Fruit fly (Drosophila melanogaster): ENCODE measurements around the gene CG13984.

Gene CG13984

DNA sequence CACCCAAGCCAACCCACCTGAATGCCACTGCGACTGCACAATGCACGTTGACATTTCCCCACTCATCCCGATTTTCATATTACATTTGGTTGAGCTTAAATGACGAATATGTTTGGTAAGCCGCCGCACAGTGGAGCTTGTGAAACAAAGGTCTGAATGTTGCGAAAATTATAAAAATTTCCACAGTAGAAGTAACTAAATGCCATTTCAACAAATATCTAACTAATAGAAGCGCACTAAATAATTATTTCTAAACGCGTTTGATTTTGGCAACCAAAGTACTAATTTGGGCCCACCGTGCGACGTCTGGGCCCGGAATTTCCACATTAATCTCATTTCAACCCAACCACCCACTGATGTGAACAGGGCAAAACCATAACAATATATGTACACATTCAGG is 1.7 kb upstream of the CG13984 start (continued):
- TF ChIP-seq CG10669 (GFP tag; optimal IDR thresholded peaks at IDR 0.05) (peak; percentile 42), CG7368 (GFP tag; optimal IDR thresholded peaks at IDR 0.05) (peak; percentile 6), Lpt (GFP tag; optimal IDR thresholded peaks at IDR 0.05) (no peak), CG16779 (tag; optimal IDR thresholded peaks at IDR 0.05) (no peak), Eip93F (GFP tag; optimal IDR thresholded peaks at IDR 0.05) (no peak), CG9139 (GFP tag; optimal IDR thresholded peaks at IDR 0.05) (no peak), CG6163 (GFP tag; IDR thresholded peaks at IDR 0.05) (peak; percentile 62), Sox102F (GFP tag; optimal IDR thresholded peaks at IDR 0.05) (peak; percentile 54), svp (GFP tag) (peak; percentile 71), vri (GFP tag; optimal IDR thresholded peaks at IDR 0.05) (peak; percentile 37), spab (GFP tag; optimal IDR thresholded peaks at IDR 0.05) (peak; percentile 9), Ets96B (tag; optimal IDR thresholded peaks at IDR 0.05) (peak; percentile 57), fd85E (GFP tag; optimal IDR thresholded peaks at IDR 0.05) (no peak), Blimp-1 (GFP tag; optimal IDR thresholded peaks at IDR 0.05) (no peak), dsx (GFP tag; optimal IDR thresholded peaks at IDR 0.05; ENCODE audit: poor library complexity, severe bottlenecking) (no peak)

DNA sequence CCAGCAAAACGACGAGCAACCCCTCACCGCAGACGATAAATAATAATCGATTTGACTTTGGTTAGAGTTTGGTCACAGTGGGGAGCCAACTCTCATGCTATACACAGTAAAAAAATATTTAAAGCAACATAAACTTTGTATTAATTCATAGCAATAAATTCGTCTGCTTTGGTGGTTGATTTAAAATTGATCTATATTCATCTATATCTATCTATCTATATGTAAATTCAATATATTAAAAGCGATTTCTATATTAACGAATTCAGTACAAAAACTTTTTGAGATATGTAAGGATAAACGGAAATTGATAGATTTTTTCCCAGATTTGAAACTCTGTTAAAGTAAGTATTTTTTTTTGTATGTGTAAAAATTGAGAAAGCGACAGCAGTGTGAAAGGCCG is 1.3 kb downstream of the CG13984 start:
- TF ChIP-seq svp (GFP tag), result peak; percentile 4
- TF ChIP-seq CG34406 (GFP tag; optimal IDR thresholded peaks at IDR 0.05), result no peak

DNA sequence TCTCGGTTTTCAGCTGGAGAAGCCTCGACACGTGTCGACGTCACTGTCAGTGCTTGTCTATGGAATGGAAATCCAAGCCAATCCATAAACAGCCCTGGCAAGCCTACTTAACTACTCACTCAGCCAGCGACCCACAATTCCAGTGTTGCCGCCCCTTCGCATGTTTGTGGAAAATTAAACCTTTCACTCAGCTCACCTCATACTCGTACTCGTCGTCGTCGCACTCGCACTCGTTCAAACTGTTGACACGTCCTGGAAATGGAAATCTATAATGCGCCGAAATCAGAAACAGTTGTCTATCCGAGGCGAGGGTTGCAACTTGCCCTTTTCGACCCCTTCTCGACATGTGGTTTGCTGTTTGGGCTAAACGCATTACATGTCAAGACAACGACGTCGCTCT is 10.4 kb downstream of the CG13984 start:
- TF ChIP-seq CG6792 (GFP tag; optimal IDR thresholded peaks at IDR 0.05) (no peak), Hr39 (GFP tag; optimal IDR thresholded peaks at IDR 0.05) (no peak), esn (GFP tag; optimal IDR thresholded peaks at IDR 0.05) (no peak), Blimp-1 (GFP tag; optimal IDR thresholded peaks at IDR 0.05) (no peak), CG10669 (GFP tag; optimal IDR thresholded peaks at IDR 0.05) (no peak), Eip78C (GFP tag) (no peak), OdsH (GFP tag; optimal IDR thresholded peaks at IDR 0.05) (no peak), ss (GFP tag; optimal IDR thresholded peaks at IDR 0.05) (no peak), net (GFP tag; optimal IDR thresholded peaks at IDR 0.05) (no peak), Sox14 (GFP tag; optimal IDR thresholded peaks at IDR 0.05) (no peak), svp (GFP tag) (no peak), CG34406 (GFP tag; optimal IDR thresholded peaks at IDR 0.05) (no peak), CG6854 (GFP tag; optimal IDR thresholded peaks at IDR 0.05) (no peak), achi (GFP tag; optimal IDR thresholded peaks at IDR 0.05) (no peak), Eip75B (GFP tag; optimal IDR thresholded peaks at IDR 0.05) (no peak), CG16779 (tag; optimal IDR thresholded peaks at IDR 0.05) (no peak)

DNA sequence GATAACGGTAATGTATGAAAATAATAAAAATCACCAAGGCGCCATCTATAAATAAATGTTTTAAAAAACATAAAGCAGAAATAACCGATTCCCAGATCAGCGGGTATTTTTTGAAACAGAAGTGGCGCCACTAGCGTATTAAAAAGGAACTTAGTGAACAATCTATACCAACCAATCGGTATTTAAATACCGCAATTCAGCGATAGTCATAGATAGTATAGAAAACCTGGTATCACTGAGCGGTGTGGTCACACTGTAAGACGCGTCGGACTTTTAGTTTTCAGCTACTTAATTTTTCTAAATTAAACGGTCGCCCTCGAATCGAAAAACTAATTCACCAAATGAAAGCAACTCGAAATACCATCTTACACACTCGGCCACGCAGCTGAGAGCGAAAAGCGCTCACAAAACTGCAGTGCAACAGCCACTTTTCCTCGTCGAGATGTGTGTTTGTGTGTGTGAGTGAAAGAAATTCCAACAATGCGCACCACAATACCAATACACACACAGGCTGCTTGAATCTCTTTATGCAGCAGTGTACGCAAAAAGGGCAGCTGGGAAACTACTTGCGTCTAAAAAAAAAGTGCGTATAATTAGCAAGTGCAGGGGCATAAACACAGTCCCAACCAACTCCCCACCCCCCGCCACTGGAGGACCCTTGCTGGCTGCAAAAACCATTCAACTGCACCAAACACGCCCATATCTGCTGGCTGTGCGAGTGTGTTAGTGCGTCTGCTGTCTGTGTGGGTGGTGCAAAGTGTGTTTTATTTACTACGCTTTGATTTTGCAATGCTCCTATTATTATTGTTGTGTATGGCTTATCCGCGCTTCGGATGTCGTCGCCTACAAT is 15.1 kb downstream of the CG13984 start, which contains the start of gene PDZ-GEF:
Gene PDZ-GEF, plus strand, starts transcription at position 232 of the 850 bp plus-strand sequence.
- TF ChIP-seq cyc (GFP tag; optimal IDR thresholded peaks at IDR 0.05) (peak; percentile 45), Eip78C (GFP tag) (peak; percentile 55), CG7368 (GFP tag; optimal IDR thresholded peaks at IDR 0.05) (no peak), OdsH (GFP tag; optimal IDR thresholded peaks at IDR 0.05) (peak; percentile 10), lz (GFP tag; optimal IDR thresholded peaks at IDR 0.05) (peak; percentile 30), Met (GFP tag; optimal IDR thresholded peaks at IDR 0.05) (peak; percentile 38), Eip75B (GFP tag; optimal IDR thresholded peaks at IDR 0.05) (peak; percentile 30), acj6 (GFP tag; optimal IDR thresholded peaks at IDR 0.05) (peak; percentile 5), ss (GFP tag; optimal IDR thresholded peaks at IDR 0.05) (no peak), CG6276 (GFP tag; optimal IDR thresholded peaks at IDR 0.05) (no peak), CG31627 (GFP tag; optimal IDR thresholded peaks at IDR 0.05) (peak; percentile 40), Sox14 (GFP tag; optimal IDR thresholded peaks at IDR 0.05) (peak; percentile 27), CG11902 (GFP tag; optimal IDR thresholded peaks at IDR 0.05) (no peak), CG34406 (GFP tag; optimal IDR thresholded peaks at IDR 0.05) (no peak)

Measured in whole organism, prepupa.